Fruit fly (Drosophila melanogaster) whole organism, embryonic: ENCODE data around the gene CG2611.

Experiments
- Aef1 ChIP-seq: fragments of 200-800 bp; sonication (Bioruptor generic); IDR thresholded peaks from 3 replicates; pipeline ENCODE4 v1.3.6; 2022; ENCODE audit warnings: missing biosample characterization, missing genetic modification characterization
- CG10209 ChIP-seq: fragments of 200-800 bp; sonication (Bioruptor generic); optimal IDR thresholded peaks from 3 replicates; lab custom pipeline; 2017; ENCODE audit warnings: missing biosample characterization, mild to moderate bottlenecking, missing genetic modification characterization, missing genetic modification reagents
- CG10267 ChIP-seq: fragments of 200-800 bp; sonication (Bioruptor generic); optimal IDR thresholded peaks from 2 replicates; lab custom pipeline; 2018; ENCODE audit warnings: missing biosample characterization, mild to moderate bottlenecking, missing genetic modification characterization, moderate library complexity
- CG10321 ChIP-seq: fragments of 200-800 bp; sonication (Bioruptor generic); IDR thresholded peaks from 2 replicates; pipeline ENCODE4 v1.3.6; 2022; ENCODE audit warnings: missing biosample characterization, missing genetic modification characterization
- CG12104 ChIP-seq: fragments of 200-800 bp; sonication (Bioruptor generic); optimal IDR thresholded peaks from 3 replicates; lab custom pipeline; 2016; ENCODE audit warnings: missing biosample characterization, missing genetic modification characterization
- CG12155 ChIP-seq: fragments of 200-800 bp; sonication (Bioruptor generic); optimal IDR thresholded peaks from 3 replicates; lab custom pipeline; 2016; ENCODE audit warnings: missing biosample characterization, missing genetic modification characterization
- CG12659 ChIP-seq: fragments of 200-800 bp; sonication (Bioruptor generic); optimal IDR thresholded peaks from 3 replicates; lab custom pipeline; 2017; ENCODE audit warnings: mild to moderate bottlenecking, missing biosample characterization, missing genetic modification reagents, missing genetic modification characterization
- CG13424 ChIP-seq: fragments of 200-800 bp; sonication (Bioruptor generic); optimal IDR thresholded peaks from 2 replicates; lab custom pipeline; 2019; ENCODE audit warnings: missing biosample characterization, mild to moderate bottlenecking, missing genetic modification characterization, moderate library complexity
- CG13624 ChIP-seq: fragments of 200-800 bp; sonication (Bioruptor generic); optimal IDR thresholded peaks from 2 replicates; lab custom pipeline; 2016; ENCODE audit warnings: missing biosample characterization, missing genetic modification characterization
- CG15696 ChIP-seq: fragments of 200-800 bp; sonication (Bioruptor generic); optimal IDR thresholded peaks from 2 replicates; lab custom pipeline; 2019; ENCODE audit warnings: missing biosample characterization, mild to moderate bottlenecking, missing genetic modification characterization, moderate library complexity
- CG1602 ChIP-seq: fragments of 200-800 bp; sonication (Bioruptor generic); optimal IDR thresholded peaks from 3 replicates; lab custom pipeline; 2016; ENCODE audit warnings: missing biosample characterization, missing genetic modification characterization
- CG17385 ChIP-seq: fragments of 200-800 bp; sonication (Bioruptor generic); optimal IDR thresholded peaks from 3 replicates; lab custom pipeline; 2018; ENCODE audit warnings: missing biosample characterization, mild to moderate bottlenecking, missing genetic modification characterization
- CG18619 ChIP-seq: fragments of 200-800 bp; sonication (Bioruptor generic); optimal IDR thresholded peaks from 3 replicates; lab custom pipeline; 2017; ENCODE audit warnings: missing biosample characterization, mild to moderate bottlenecking, missing genetic modification characterization
- CG31365 ChIP-seq: fragments of 200-800 bp; sonication (Bioruptor generic); optimal IDR thresholded peaks from 2 replicates; lab custom pipeline; 2018; ENCODE audit warnings: missing biosample characterization, mild to moderate bottlenecking, missing genetic modification characterization
- CG4282 ChIP-seq: fragments of 200-800 bp; sonication (Bioruptor generic); optimal IDR thresholded peaks from 2 replicates; lab custom pipeline; 2016; ENCODE audit warnings: missing biosample characterization, missing genetic modification characterization
- CG4707 ChIP-seq: fragments of 200-800 bp; sonication (Bioruptor generic); optimal IDR thresholded peaks from 2 replicates; lab custom pipeline; 2018; ENCODE audit warnings: missing biosample characterization, mild to moderate bottlenecking, missing genetic modification characterization, moderate library complexity
- Dip3 ChIP-seq: fragments of 200-800 bp; sonication (Bioruptor generic); optimal IDR thresholded peaks from 3 replicates; lab custom pipeline; 2016; ENCODE audit warnings: missing biosample characterization, missing genetic modification characterization
- Doc2 ChIP-seq: fragments of 200-800 bp; sonication (Bioruptor generic); IDR thresholded peaks from 2 replicates; pipeline ENCODE4 v1.3.6; 2022; ENCODE audit warnings: missing biosample characterization, missing genetic modification characterization
- Eip74EF ChIP-seq, 2 experiments: fragments of 200-800 bp in 1 of 2; fragments of >200 bp in 1 of 2; sonication (Bioruptor generic) in 1 of 2; optimal IDR thresholded peaks; 2 replicates each; lab custom pipeline; 2017 to 2019; ENCODE audit warnings: missing biosample characterization in 2 of 2, missing genetic modification characterization in 2 of 2, mild to moderate bottlenecking in 1 of 2, moderate library complexity in 1 of 2
- HmgD ChIP-seq: fragments of 200-800 bp; sonication (Bioruptor generic); optimal IDR thresholded peaks from 3 replicates; lab custom pipeline; 2016; ENCODE audit warnings: missing biosample characterization, missing genetic modification characterization
- Med ChIP-seq: fragments of 200-800 bp; sonication (Bioruptor generic); peaks from one replicate; lab custom pipeline; 2016; ENCODE audit warnings: missing biosample characterization, missing genetic modification characterization, mild to moderate bottlenecking, inconsistent platforms, moderate library complexity
- NC2β ChIP-seq: fragments of 200-800 bp; sonication (Bioruptor generic); optimal IDR thresholded peaks from 2 replicates; lab custom pipeline; 2016; ENCODE audit warnings: missing biosample characterization, missing genetic modification characterization
- Neu2 ChIP-seq: fragments of 200-800 bp; sonication (Bioruptor generic); optimal IDR thresholded peaks from 3 replicates; lab custom pipeline; 2016; ENCODE audit warnings: missing biosample characterization, missing genetic modification characterization, borderline replicate concordance
- Oli ChIP-seq: fragments of 200-800 bp; sonication (Bioruptor generic); optimal IDR thresholded peaks from 2 replicates; lab custom pipeline; 2018; ENCODE audit warnings: missing biosample characterization, mild to moderate bottlenecking, missing genetic modification characterization, moderate library complexity
- Poxn ChIP-seq: fragments of 200-800 bp; sonication (Bioruptor generic); IDR thresholded peaks from 2 replicates; pipeline ENCODE4 v1.3.6; 2022; ENCODE audit warnings: missing biosample characterization, missing genetic modification characterization
- Scr ChIP-seq: fragments of 200-800 bp; sonication (Bioruptor generic); IDR thresholded peaks from 2 replicates; pipeline ENCODE4 v1.3.6; 2022; ENCODE audit warnings: missing biosample characterization, missing genetic modification characterization; ENCODE audit not compliant: partially characterized antibody
- Ssrp ChIP-seq: fragments of 200-800 bp; sonication (Bioruptor generic); optimal IDR thresholded peaks from 2 replicates; lab custom pipeline; 2018; ENCODE audit warnings: missing biosample characterization, mild to moderate bottlenecking, missing genetic modification characterization, moderate library complexity
- ab ChIP-seq: fragments of 200-800 bp; sonication (Bioruptor generic); optimal IDR thresholded peaks from 2 replicates; lab custom pipeline; 2016; ENCODE audit warnings: missing biosample characterization, missing genetic modification characterization
- ara ChIP-seq: fragments of 200-800 bp; sonication (Bioruptor generic); IDR thresholded peaks from 2 replicates; pipeline ENCODE4 v1.3.6; 2022; ENCODE audit warnings: missing biosample characterization, missing genetic modification characterization
- bsh ChIP-seq, 2 experiments: fragments of 200-800 bp; sonication (Bioruptor generic); optimal IDR thresholded peaks; 2 replicates each; lab custom pipeline; 2017 to 2018; ENCODE audit warnings: mild to moderate bottlenecking in 2 of 2, missing biosample characterization in 2 of 2, missing genetic modification characterization in 2 of 2, moderate library complexity in 1 of 2
- ci ChIP-seq: fragments of 200-800 bp; sonication (Bioruptor generic); IDR thresholded peaks from 3 replicates; pipeline ENCODE4 v1.3.6; 2022; ENCODE audit warnings: missing biosample characterization, missing genetic modification characterization
- crc ChIP-seq: fragments of 200-800 bp; sonication (Bioruptor generic); optimal IDR thresholded peaks from 2 replicates; lab custom pipeline; 2016; ENCODE audit warnings: missing biosample characterization, missing genetic modification characterization
- crol ChIP-seq: fragments of 200-800 bp; sonication (Bioruptor generic); IDR thresholded peaks from 2 replicates; pipeline ENCODE4 v1.3.6; 2022; ENCODE audit warnings: missing biosample characterization, missing genetic modification characterization
- en ChIP-seq: fragments of 200-800 bp; sonication (Bioruptor generic); optimal IDR thresholded peaks from 2 replicates; lab custom pipeline; 2016; ENCODE audit warnings: missing biosample characterization, missing genetic modification characterization
- fd96Cb ChIP-seq: fragments of 200-800 bp; sonication (Bioruptor generic); optimal IDR thresholded peaks from 2 replicates; lab custom pipeline; 2018; ENCODE audit warnings: missing biosample characterization, mild to moderate bottlenecking, missing genetic modification characterization, moderate library complexity
- gfzf ChIP-seq: fragments of 200-800 bp; sonication (Bioruptor generic); optimal IDR thresholded peaks from 2 replicates; lab custom pipeline; 2016; ENCODE audit warnings: missing biosample characterization, mild to moderate bottlenecking, missing genetic modification characterization, moderate library complexity
- lilli ChIP-seq: fragments of 200-800 bp; sonication (Bioruptor generic); optimal IDR thresholded peaks from 3 replicates; lab custom pipeline; 2016; ENCODE audit warnings: missing biosample characterization, missing genetic modification characterization
- mirr ChIP-seq: fragments of 200-800 bp; sonication (Bioruptor generic); optimal IDR thresholded peaks from 3 replicates; lab custom pipeline; 2018; ENCODE audit warnings: missing biosample characterization, mild to moderate bottlenecking, missing genetic modification characterization
- mld ChIP-seq: fragments of 200-800 bp; sonication (Bioruptor generic); IDR thresholded peaks from 3 replicates; pipeline ENCODE4 v1.3.6; 2022; ENCODE audit warnings: missing biosample characterization, missing genetic modification characterization; ENCODE audit not compliant: partially characterized antibody
- nmo ChIP-seq: fragments of 200-800 bp; sonication (Bioruptor generic); optimal IDR thresholded peaks from 2 replicates; lab custom pipeline; 2018; ENCODE audit warnings: missing biosample characterization, mild to moderate bottlenecking, missing genetic modification characterization, moderate library complexity
- onecut ChIP-seq: fragments of 200-800 bp; sonication (Bioruptor generic); IDR thresholded peaks from 2 replicates; pipeline ENCODE4 v1.3.6; 2022; ENCODE audit warnings: missing biosample characterization, missing genetic modification characterization
- pan ChIP-seq, 4 experiments: fragments of >200 bp in 3 of 4; fragments of 200-800 bp in 1 of 4; sonication (Bioruptor generic) in 1 of 4; optimal IDR thresholded peaks in 3 of 4; IDR thresholded peaks in 1 of 4; 2 replicates each; pipeline versions ENCODE4 v1.3.6 to Lab custom; 2017 to 2022; ENCODE audit warnings: missing biosample characterization in 2 of 4, missing genetic modification characterization in 2 of 4, mixed read lengths in 1 of 4
- phol ChIP-seq: fragments of 200-800 bp; sonication (Bioruptor generic); optimal IDR thresholded peaks from 3 replicates; lab custom pipeline; 2018; ENCODE audit warnings: missing biosample characterization, mild to moderate bottlenecking, missing genetic modification characterization, moderate library complexity
- pum ChIP-seq: fragments of 200-800 bp; sonication (Bioruptor generic); optimal IDR thresholded peaks from 2 replicates; lab custom pipeline; 2016; ENCODE audit warnings: missing biosample characterization, missing genetic modification characterization
- row ChIP-seq: fragments of 200-800 bp; sonication (Bioruptor generic); IDR thresholded peaks from 3 replicates; pipeline ENCODE4 v1.3.6; 2022; ENCODE audit warnings: missing biosample characterization, missing genetic modification characterization
- slou ChIP-seq: fragments of 200-800 bp; sonication (Bioruptor generic); optimal IDR thresholded peaks from 3 replicates; lab custom pipeline; 2016; ENCODE audit warnings: missing biosample characterization, missing genetic modification characterization
- ssp ChIP-seq: fragments of 200-800 bp; sonication (Bioruptor generic); IDR thresholded peaks from 2 replicates; pipeline ENCODE4 v1.3.6; 2022; ENCODE audit warnings: missing biosample characterization, missing genetic modification characterization
- ttk ChIP-seq: fragments of 200-800 bp; sonication (Bioruptor generic); IDR thresholded peaks from 2 replicates; pipeline ENCODE4 v2.1.2; 2022; ENCODE audit warnings: missing biosample characterization, missing genetic modification characterization
- tup ChIP-seq: fragments of 200-800 bp; sonication (Bioruptor generic); optimal IDR thresholded peaks from 2 replicates; lab custom pipeline; 2016; ENCODE audit warnings: missing biosample characterization, mild to moderate bottlenecking, missing genetic modification characterization, moderate library complexity
- zf30C ChIP-seq: fragments of 200-800 bp; sonication (Bioruptor generic); optimal IDR thresholded peaks from 3 replicates; lab custom pipeline; 2018; ENCODE audit warnings: missing biosample characterization, mild to moderate bottlenecking, missing genetic modification characterization

The CG2611 gene

DNA sequence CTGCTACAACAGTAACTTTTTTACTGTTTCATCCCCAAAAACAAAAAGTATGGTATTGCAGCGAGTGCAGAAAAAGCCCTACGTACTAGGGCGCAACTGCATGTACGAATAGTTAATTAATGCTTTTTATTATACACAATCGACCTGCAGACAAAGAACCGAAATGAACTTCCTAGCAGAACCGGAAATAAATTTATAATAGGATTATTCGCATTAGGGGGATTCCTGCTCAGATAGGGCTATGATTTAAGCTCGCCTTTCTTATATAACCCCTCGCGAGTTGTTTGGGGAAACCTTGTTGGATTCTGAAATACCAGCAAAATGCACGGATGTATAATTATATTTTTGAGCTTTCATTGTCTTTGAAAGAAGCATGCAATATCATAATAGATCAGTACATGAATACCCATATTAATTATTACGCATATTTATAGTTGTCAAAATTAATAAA, 31.7 kb downstream of the CG2611 start, which contains the start of gene Cen (continued):
- peak; percentile 66; the same call in 2 of the 3 replicates for TF ChIP-seq row (GFP tag; lab: Robert Waterston, UW)
- no peak for TF ChIP-seq Eip74EF (GFP tag; optimal IDR thresholded peaks at IDR 0.05; lab: Kevin White, UChicago)
- TF ChIP-seq mirr: no peak
- no peak for TF ChIP-seq CG10321 (GFP tag; lab: Robert Waterston, UW)
- no peak for TF ChIP-seq Neu2
- TF ChIP-seq nmo (GFP tag; lab: Kevin White, UChicago): peak; percentile 54
- TF ChIP-seq Ssrp: peak; percentile 14
- TF ChIP-seq slou: peak; percentile 9
- peak; percentile 26 for TF ChIP-seq CG12155
- no peak for TF ChIP-seq CG15696 (tag; lab: Kevin White, UChicago)
- TF ChIP-seq Dip3 (GFP tag; lab: Kevin White, UChicago): peak; percentile 53
- peak; percentile 20 for TF ChIP-seq phol (tag; lab: Kevin White, UChicago)
- peak; percentile 32; the same call in 1 of the 2 replicates for TF ChIP-seq ttk
- TF ChIP-seq CG4282 (GFP tag; lab: Kevin White, UChicago): no peak
- TF ChIP-seq zf30C: no peak
- TF ChIP-seq CG18619: peak; percentile 21
- TF ChIP-seq NC2β (GFP tag; lab: Kevin White, UChicago): peak; percentile 43
- peak; percentile 25 for TF ChIP-seq Oli (tag; lab: Kevin White, UChicago)
- peak; percentile 23 for TF ChIP-seq CG13424 (tag; lab: Kevin White, UChicago)
- no peak for TF ChIP-seq Poxn (GFP tag; lab: Robert Waterston, UW)
- no peak for TF ChIP-seq pan (optimal IDR thresholded peaks at IDR 0.05; lab: Kevin White, UChicago)
- peak in 1 of 2 experiments; percentile 5 for TF ChIP-seq pan (GFP tag; optimal IDR thresholded peaks at IDR 0.05 in 1 of 2, IDR thresholded peaks at IDR 0.05 in 1 of 2)
- peak; percentile 36; the same call in 1 of the 2 replicates for TF ChIP-seq ssp (GFP tag; lab: Robert Waterston, UW)
- TF ChIP-seq CG17385 (GFP tag; lab: Kevin White, UChicago): no peak
- TF ChIP-seq crol (GFP tag; lab: Robert Waterston, UW): no peak
- no peak for TF ChIP-seq onecut
- TF ChIP-seq CG12659: peak; percentile 47
- TF ChIP-seq Doc2 (GFP tag; lab: Robert Waterston, UW): no peak
- no peak for TF ChIP-seq Scr (GFP tag; lab: Robert Waterston, UW)
- TF ChIP-seq tup (GFP tag; lab: Kevin White, UChicago): no peak
- TF ChIP-seq CG10267 (tag; lab: Kevin White, UChicago): peak; percentile 28
- TF ChIP-seq ara: no peak
- TF ChIP-seq fd96Cb: no peak
- TF ChIP-seq Aef1 (GFP tag; lab: Robert Waterston, UW): peak; percentile 45; the same call in 1 of the 3 replicates
- no peak; the same call in 2 of the 3 replicates for TF ChIP-seq ci (GFP tag; lab: Robert Waterston, UW)
- peak in 1 of 2 experiments; percentile 10 for TF ChIP-seq bsh (GFP tag; optimal IDR thresholded peaks at IDR 0.05; lab: Kevin White, UChicago)
- TF ChIP-seq mld (GFP tag; lab: Robert Waterston, UW): no peak
- peak; percentile 30 for TF ChIP-seq CG1602 (GFP tag; lab: Kevin White, UChicago)
- peak; percentile 25 for TF ChIP-seq CG13624
- no peak for TF ChIP-seq HmgD (GFP tag; lab: Kevin White, UChicago)
- TF ChIP-seq Med (GFP tag; lab: Kevin White, UChicago): peak; percentile 89
- TF ChIP-seq gfzf (GFP tag; lab: Kevin White, UChicago): peak; percentile 59
- no peak for TF ChIP-seq CG4707 (GFP tag; lab: Kevin White, UChicago)
- peak; percentile 18 for TF ChIP-seq CG10209 (GFP tag; lab: Kevin White, UChicago)
- TF ChIP-seq CG12104 (GFP tag; lab: Kevin White, UChicago): peak; percentile 30
- TF ChIP-seq pum (GFP tag; lab: Kevin White, UChicago): peak; percentile 4
- TF ChIP-seq ab (GFP tag; lab: Kevin White, UChicago): no peak
- TF ChIP-seq CG31365 (tag; lab: Kevin White, UChicago): no peak
- TF ChIP-seq en (GFP tag; lab: Kevin White, UChicago): no peak
- TF ChIP-seq lilli: peak; percentile 63
- no peak for TF ChIP-seq crc (GFP tag; lab: Kevin White, UChicago)
